Worm (Caenorhabditis elegans): ENCODE measurements around the gene F47B8.8.

- TF ChIP-seq isw-1 (GFP tag; IDR thresholded peaks at IDR 0.05) (no peak), jun-1 (tag; optimal IDR thresholded peaks at IDR 0.05) (no peak), ama-1 (optimal IDR thresholded peaks at IDR 0.05) (no peak), nhr-12 (tag; optimal IDR thresholded peaks at IDR 0.05) (no peak), skn-1 (tag; optimal IDR thresholded peaks at IDR 0.05) (no peak), ces-1 (GFP tag; optimal IDR thresholded peaks at IDR 0.05) (no peak), fos-1 (tag; optimal IDR thresholded peaks at IDR 0.05) (no peak)
These were observed 33.2 kb downstream of the F47B8.8 start for ce11 chrV:14364586-14365248.

Data from whole organism, L1 larva.